Worm (Caenorhabditis elegans) whole organism, late embryonic: ENCODE data around the gene hpo-38.

Experiments
- C38D4.7 ChIP-seq: fragments of 200-800 bp; sonication (Bioruptor generic); optimal IDR thresholded peaks from 2 replicates; lab custom pipeline; 2018; ENCODE audit warnings: mild to moderate bottlenecking, missing genetic modification characterization, moderate library complexity, missing compliant biosample characterization
- fkh-10 ChIP-seq: fragments of 150-350 bp; optimal IDR thresholded peaks from 2 replicates; lab custom pipeline; 2014; ENCODE audit warnings: missing biosample characterization, missing genetic modification reagents, missing genetic modification characterization
- pha-4 ChIP-seq: fragments of 150-350 bp; optimal IDR thresholded peaks from 2 replicates; lab custom pipeline; 2018; ENCODE audit warnings: missing biosample characterization, missing genetic modification reagents, missing genetic modification characterization
- unc-42 ChIP-seq: sonication (generic microtip); optimal IDR thresholded peaks from 2 replicates; lab custom pipeline; 2016; ENCODE audit warnings: missing genotype, missing genetic modification characterization, missing compliant biosample characterization

DNA sequence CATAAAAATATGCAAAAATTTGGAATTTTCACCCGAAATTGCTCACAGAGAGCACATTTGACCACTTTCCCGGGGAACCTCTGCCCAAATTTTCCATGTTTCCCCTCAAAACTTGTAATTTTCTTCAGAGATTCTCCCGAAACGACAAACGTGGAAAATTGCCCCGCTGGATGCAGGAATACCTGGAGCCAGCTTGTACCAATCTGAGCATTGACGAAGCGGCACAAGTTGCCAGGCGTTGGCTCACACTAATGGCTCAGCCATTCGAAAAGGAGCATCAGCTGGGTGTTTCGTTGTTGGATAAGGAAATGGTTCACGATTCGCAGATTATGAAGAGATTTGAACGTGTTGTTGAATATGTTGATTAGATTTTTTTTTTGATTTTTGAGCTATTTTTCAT, 52.3 kb downstream of the hpo-38 start:
- TF ChIP-seq unc-42 (tag; lab: Kevin White, UChicago) (no peak), C38D4.7 (GFP tag; lab: Kevin White, UChicago) (no peak), fkh-10 (GFP tag; lab: Kevin White, UChicago) (no peak), pha-4 (tag; lab: Kevin White, UChicago) (no peak)
